Worm (Caenorhabditis elegans) whole organism, young adult: Measurements from ENCODE around the gene miga-1.
"Not testable (repeated sequence)": the region's sequence is repeated elsewhere in the genome, so short reads cannot be mapped to it uniquely, and the experiment has no call there.

Experiments used
- ama-1 ChIP-seq, 3 experiments: fragments of 150-350 bp in 1 of 3; sonication (generic microtip) in 2 of 3; optimal IDR thresholded peaks; 2 replicates each; lab custom pipeline; 2014 to 2018; ENCODE audit warnings: missing biosample characterization in 2 of 3, missing genetic modification characterization in 2 of 3, missing genetic modification reagents in 2 of 3
- atf-7 ChIP-seq: sonication (generic microtip); optimal IDR thresholded peaks from 2 replicates; lab custom pipeline; 2017; ENCODE audit warnings: mild to moderate bottlenecking, missing genetic modification characterization, missing compliant biosample characterization
- attf-6 ChIP-seq: fragments of 200-800 bp; sonication (Bioruptor generic); IDR thresholded peaks from 2 replicates; pipeline ENCODE4 v1.3.6; 2022; ENCODE audit warnings: missing genetic modification reagents, missing genetic modification characterization, missing compliant biosample characterization
- hlh-26 ChIP-seq: fragments of 200-800 bp; sonication (Bioruptor generic); conservative IDR thresholded peaks from 2 replicates; pipeline ENCODE4 v1.3.6; 2022; ENCODE audit warnings: missing genetic modification reagents, missing genetic modification characterization, missing compliant biosample characterization
- hrde-1 ChIP-seq: sonication (generic microtip); optimal IDR thresholded peaks from 2 replicates; lab custom pipeline; 2016; ENCODE audit warnings: missing genetic modification characterization, mild to moderate bottlenecking, missing compliant biosample characterization, moderate library complexity, missing genotype, missing genetic modification reagents, borderline replicate concordance
- let-526 ChIP-seq: fragments of 200-800 bp; sonication (Bioruptor generic); IDR thresholded peaks from 2 replicates; pipeline ENCODE4 v1.3.6; 2022; ENCODE audit warnings: missing genetic modification reagents, missing genetic modification characterization, missing compliant biosample characterization
- lin-35 ChIP-seq, 3 experiments: fragments of 150-350 bp in 2 of 3; sonication (generic microtip) in 1 of 3; optimal IDR thresholded peaks; 2 replicates each; lab custom pipeline; 2014 to 2018; ENCODE audit warnings: missing biosample characterization in 3 of 3, missing genetic modification characterization in 3 of 3, missing genetic modification reagents in 3 of 3
- madf-6 ChIP-seq: fragments of 200-800 bp; sonication (Bioruptor generic); IDR thresholded peaks from 2 replicates; pipeline ENCODE4 v1.3.6; 2022; ENCODE audit warnings: missing genetic modification reagents, missing genetic modification characterization, missing compliant biosample characterization
- mes-4 ChIP-seq: sonication (generic microtip); optimal IDR thresholded peaks from 2 replicates; lab custom pipeline; 2016; ENCODE audit warnings: missing genotype, missing genetic modification characterization, missing compliant biosample characterization
- pha-4 ChIP-seq: fragments of 150-350 bp; sonication (generic microtip); optimal IDR thresholded peaks from 2 replicates; lab custom pipeline; 2014; ENCODE audit warnings: missing biosample characterization, missing genetic modification reagents, missing genetic modification characterization
- sea-2 ChIP-seq: fragments of 200-800 bp; sonication (Bioruptor generic); IDR thresholded peaks from 2 replicates; pipeline ENCODE4 v1.3.6; 2022; ENCODE audit warnings: missing genetic modification characterization, missing compliant biosample characterization
- snpc-4 ChIP-seq, 5 experiments: fragments of 150-350 bp in 1 of 5; sonication (generic microtip) in 4 of 5; optimal IDR thresholded peaks; 2 replicates each; lab custom pipeline; 2014 to 2018; ENCODE audit warnings: missing genetic modification characterization in 5 of 5, missing biosample characterization in 3 of 5, antibody characterized with exemption in 2 of 5, mild to moderate bottlenecking in 2 of 5, missing compliant biosample characterization in 2 of 5, missing genotype in 2 of 5, moderate library complexity in 2 of 5, missing genetic modification reagents in 1 of 5
- unc-62 ChIP-seq: fragments of 150-350 bp; optimal IDR thresholded peaks from 2 replicates; lab custom pipeline; 2014; ENCODE audit warnings: missing biosample characterization, missing genetic modification reagents, missing genetic modification characterization

DNA sequence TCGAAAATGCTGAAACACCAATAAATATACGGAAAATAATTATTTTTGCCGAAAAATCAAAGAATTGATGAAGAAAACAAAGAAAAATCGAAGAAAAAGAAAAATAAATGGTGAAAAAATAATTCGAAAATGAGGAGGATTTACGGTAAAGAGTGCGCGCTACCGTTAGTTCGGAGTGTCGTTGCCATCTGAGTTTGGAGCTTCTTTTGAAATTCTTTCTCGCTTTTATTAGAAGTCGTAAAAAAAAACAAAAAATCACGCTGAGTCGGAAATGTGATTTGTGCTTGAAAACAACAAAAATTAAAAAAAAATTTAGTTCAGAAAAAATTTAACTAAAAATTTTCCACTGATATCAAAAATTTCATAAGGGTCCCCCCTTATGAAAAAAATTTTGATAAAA lies 26.4 kb downstream of the miga-1 start, which contains the start of gene F23H12.10:
- not testable (repeated sequence) for TF ChIP-seq hlh-26; ama-1 (optimal IDR thresholded peaks at IDR 0.05; lab: Kevin White, UChicago); ama-1 (GFP tag; optimal IDR thresholded peaks at IDR 0.05; lab: Kevin White, UChicago); atf-7; sea-2 (GFP tag; lab: Robert Waterston, UW); madf-6 (GFP tag; lab: Robert Waterston, UW); let-526 (GFP tag; lab: Robert Waterston, UW); unc-62 (GFP tag; lab: Kevin White, UChicago); snpc-4 (GFP tag; optimal IDR thresholded peaks at IDR 0.05; lab: Kevin White, UChicago); snpc-4 (tag; optimal IDR thresholded peaks at IDR 0.05; lab: Kevin White, UChicago); pha-4 (tag; lab: Kevin White, UChicago); lin-35 (GFP tag; optimal IDR thresholded peaks at IDR 0.05; lab: Kevin White, UChicago); mes-4 (tag; lab: Kevin White, UChicago); attf-6; hrde-1 (tag; lab: Kevin White, UChicago)
